Worm (Caenorhabditis elegans) whole organism, mixed stage, embryonic: ENCODE measurements around the gene R02E12.4.
A peak's percentile ranks its signal among the peaks of the same experiment; 100 is the strongest.

Source experiments
- M03D4.4 ChIP-seq: sonication (generic microtip); optimal IDR thresholded peaks from 2 replicates; lab custom pipeline; 2017; ENCODE audit warnings: mild to moderate bottlenecking, missing genetic modification characterization, missing compliant biosample characterization
- ceh-39 ChIP-seq: fragments of 150-350 bp; optimal IDR thresholded peaks from 2 replicates; lab custom pipeline; 2014; ENCODE audit warnings: missing biosample characterization, missing genetic modification characterization
- ceh-83 ChIP-seq: fragments of 200-800 bp; sonication (Bioruptor generic); optimal IDR thresholded peaks from 2 replicates; lab custom pipeline; 2018; ENCODE audit warnings: mild to moderate bottlenecking, missing genetic modification characterization, missing compliant biosample characterization
- ces-1 ChIP-seq: fragments of 150-350 bp; optimal IDR thresholded peaks from 2 replicates; lab custom pipeline; 2014; ENCODE audit warnings: missing biosample characterization, missing genetic modification reagents, missing genetic modification characterization
- cnd-1 ChIP-seq: fragments of 200-800 bp; sonication (Bioruptor generic); optimal IDR thresholded peaks from 2 replicates; lab custom pipeline; 2018; ENCODE audit warnings: mild to moderate bottlenecking, missing genetic modification characterization, missing compliant biosample characterization
- elt-1 ChIP-seq: sonication (generic microtip); optimal IDR thresholded peaks from 2 replicates; lab custom pipeline; 2017; ENCODE audit warnings: missing genetic modification characterization, mild to moderate bottlenecking, missing compliant biosample characterization, antibody characterized with exemption, moderate library complexity, borderline replicate concordance; ENCODE audit not compliant: insufficient read depth
- elt-3 ChIP-seq: fragments of 150-350 bp; optimal IDR thresholded peaks from 2 replicates; lab custom pipeline; 2014; ENCODE audit warnings: missing biosample characterization, missing genetic modification characterization
- flh-1 ChIP-seq: fragments of 200-800 bp; sonication (Bioruptor generic); optimal IDR thresholded peaks from 2 replicates; lab custom pipeline; 2018; ENCODE audit warnings: mild to moderate bottlenecking, missing genetic modification characterization, moderate library complexity, missing compliant biosample characterization
- hlh-1 ChIP-seq: fragments of 150-350 bp; optimal IDR thresholded peaks from 2 replicates; lab custom pipeline; 2014; ENCODE audit warnings: missing biosample characterization, missing genetic modification reagents, missing genetic modification characterization
- lin-13 ChIP-seq: fragments of 150-350 bp; optimal IDR thresholded peaks from 2 replicates; lab custom pipeline; 2014; ENCODE audit warnings: missing biosample characterization, missing genetic modification characterization
- lin-32 ChIP-seq: fragments of 200-800 bp; sonication (Bioruptor generic); optimal IDR thresholded peaks from 2 replicates; lab custom pipeline; 2018; ENCODE audit warnings: mild to moderate bottlenecking, missing genetic modification characterization, missing compliant biosample characterization
- lsy-2 ChIP-seq: fragments of 150-350 bp; optimal IDR thresholded peaks from 2 replicates; lab custom pipeline; 2014; ENCODE audit warnings: missing biosample characterization, missing genetic modification characterization
- mab-5 ChIP-seq: fragments of 150-350 bp; optimal IDR thresholded peaks from 2 replicates; lab custom pipeline; 2014; ENCODE audit warnings: missing biosample characterization, missing genetic modification characterization
- nhr-12 ChIP-seq: fragments of 150-350 bp; optimal IDR thresholded peaks from 2 replicates; lab custom pipeline; 2014; ENCODE audit warnings: missing biosample characterization, missing genetic modification characterization
- nhr-2 ChIP-seq: fragments of 150-350 bp; optimal IDR thresholded peaks from 2 replicates; lab custom pipeline; 2014; ENCODE audit warnings: missing biosample characterization, missing genetic modification characterization
- nhr-28 ChIP-seq: fragments of 150-350 bp; optimal IDR thresholded peaks from 2 replicates; lab custom pipeline; 2014; ENCODE audit warnings: missing biosample characterization, missing genetic modification characterization
- nhr-76 ChIP-seq: sonication (generic microtip); optimal IDR thresholded peaks from 2 replicates; lab custom pipeline; 2017; ENCODE audit warnings: missing biosample characterization, missing genetic modification characterization
- pha-4 ChIP-seq: fragments of 150-350 bp; optimal IDR thresholded peaks from 2 replicates; lab custom pipeline; 2018; ENCODE audit warnings: missing biosample characterization, missing genetic modification reagents, missing genetic modification characterization
- sem-2 ChIP-seq: fragments of 200-800 bp; sonication (Bioruptor generic); optimal IDR thresholded peaks from 2 replicates; lab custom pipeline; 2018; ENCODE audit warnings: mild to moderate bottlenecking, missing genetic modification characterization, missing compliant biosample characterization
- snpc-4 ChIP-seq: fragments of 150-350 bp; optimal IDR thresholded peaks from 2 replicates; lab custom pipeline; 2014; ENCODE audit warnings: missing biosample characterization, missing genetic modification characterization
- sptf-1 ChIP-seq: sonication (generic microtip); optimal IDR thresholded peaks from 2 replicates; lab custom pipeline; 2017; ENCODE audit warnings: mild to moderate bottlenecking, missing genetic modification characterization, moderate library complexity, missing compliant biosample characterization
- tbx-8 ChIP-seq: fragments of 200-800 bp; sonication (Bioruptor generic); optimal IDR thresholded peaks from 2 replicates; lab custom pipeline; 2018; ENCODE audit warnings: mild to moderate bottlenecking, missing genetic modification characterization, moderate library complexity, missing compliant biosample characterization
- unc-120 ChIP-seq: sonication (generic microtip); optimal IDR thresholded peaks from 2 replicates; lab custom pipeline; 2017; ENCODE audit warnings: missing genetic modification characterization, missing compliant biosample characterization; ENCODE audit not compliant: poor library complexity, severe bottlenecking
- unc-39 ChIP-seq: fragments of 150-350 bp; optimal IDR thresholded peaks from 2 replicates; lab custom pipeline; 2014; ENCODE audit warnings: missing biosample characterization, missing genetic modification characterization
- unc-62 ChIP-seq: fragments of 150-350 bp; optimal IDR thresholded peaks from 2 replicates; lab custom pipeline; 2014; ENCODE audit warnings: missing biosample characterization, missing genetic modification reagents, missing genetic modification characterization
- zip-8 ChIP-seq: fragments of 150-350 bp; optimal IDR thresholded peaks from 2 replicates; lab custom pipeline; 2014; ENCODE audit warnings: missing biosample characterization, missing genetic modification characterization
- ztf-11 ChIP-seq: fragments of 150-350 bp; optimal IDR thresholded peaks from 2 replicates; lab custom pipeline; 2014; ENCODE audit warnings: missing biosample characterization, missing genetic modification characterization

R02E12.4 gene

ce11 chrX:4005014-4005413 is at the start of gene R02E12.4:
Gene R02E12.4, plus strand, starts transcription at chrX:4005314.
- TF ChIP-seq sem-2 (GFP tag; lab: Kevin White, UChicago) = no peak
- TF ChIP-seq nhr-28 (tag; lab: Kevin White, UChicago) = no peak
- no peak for TF ChIP-seq ceh-39 (tag; lab: Kevin White, UChicago)

ce11 chrX:3957475-3958204 is 47.5 kb upstream of the R02E12.4 start:
- peak; percentile 96 for TF ChIP-seq ces-1 (GFP tag; lab: Kevin White, UChicago)
- TF ChIP-seq tbx-8 = no peak
- TF ChIP-seq sem-2 (GFP tag; lab: Kevin White, UChicago) = no peak
- TF ChIP-seq zip-8 (tag; lab: Kevin White, UChicago) = peak; percentile 97
- TF ChIP-seq nhr-2 (tag; lab: Kevin White, UChicago) = no peak
- TF ChIP-seq ztf-11 = no peak
- TF ChIP-seq, all 35 proteins: peak for 2

ce11 chrX:3958252-3958651 is 46.9 kb upstream of the R02E12.4 start, which contains the start of gene lin-18:
Gene lin-18, plus strand, starts transcription at chrX:3958552.
- TF ChIP-seq nhr-2 (tag; lab: Kevin White, UChicago) (no peak), mab-5 (tag; lab: Kevin White, UChicago) (no peak), flh-1 (GFP tag; lab: Kevin White, UChicago) (no peak), sptf-1 (tag; lab: Kevin White, UChicago) (no peak), ztf-11 (no peak), ces-1 (GFP tag; lab: Kevin White, UChicago) (no peak), unc-39 (tag; lab: Kevin White, UChicago) (no peak), cnd-1 (no peak), sem-2 (GFP tag; lab: Kevin White, UChicago) (no peak), M03D4.4 (tag; lab: Kevin White, UChicago) (no peak), elt-3 (tag; lab: Kevin White, UChicago) (no peak), hlh-1 (tag; lab: Kevin White, UChicago) (no peak), unc-120 (no peak), elt-1 (tag; lab: Kevin White, UChicago) (no peak), lsy-2 (tag; lab: Kevin White, UChicago) (no peak), lin-32 (GFP tag; lab: Kevin White, UChicago) (no peak), nhr-76 (tag; lab: Kevin White, UChicago) (no peak)

- peak; percentile 82 for TF ChIP-seq unc-62 (GFP tag; lab: Kevin White, UChicago)
- TF ChIP-seq pha-4 (tag; lab: Kevin White, UChicago) = no peak
- TF ChIP-seq nhr-12 (tag; lab: Kevin White, UChicago) = no peak
- TF ChIP-seq snpc-4 (tag; lab: Kevin White, UChicago) = no peak
- no peak for TF ChIP-seq lin-13 (tag; lab: Kevin White, UChicago)
- peak; percentile 42 for TF ChIP-seq unc-120
- no peak for TF ChIP-seq lsy-2 (tag; lab: Kevin White, UChicago)
- TF ChIP-seq cnd-1 = no peak
- TF ChIP-seq elt-3 (tag; lab: Kevin White, UChicago) = no peak
- no peak for TF ChIP-seq elt-1 (tag; lab: Kevin White, UChicago)
- TF ChIP-seq lin-32 (GFP tag; lab: Kevin White, UChicago) = no peak
- TF ChIP-seq hlh-1 (tag; lab: Kevin White, UChicago) = peak; percentile 88
- no peak for TF ChIP-seq ceh-39 (tag; lab: Kevin White, UChicago)
Measured at ce11 chrX:3959221-3959620, 45.9 kb upstream of the R02E12.4 start.

ce11 chrX:3960345-3960744 is 44.8 kb upstream of the R02E12.4 start:
- TF ChIP-seq tbx-8 (no peak), unc-120 (no peak), unc-62 (GFP tag; lab: Kevin White, UChicago) (peak; percentile 74), ceh-83 (GFP tag; lab: Kevin White, UChicago) (no peak), ces-1 (GFP tag; lab: Kevin White, UChicago) (peak; percentile 1), nhr-12 (tag; lab: Kevin White, UChicago) (no peak), mab-5 (tag; lab: Kevin White, UChicago) (no peak)

- no peak for TF ChIP-seq snpc-4 (tag; lab: Kevin White, UChicago)
- TF ChIP-seq nhr-12 (tag; lab: Kevin White, UChicago) = no peak
- TF ChIP-seq elt-1 (tag; lab: Kevin White, UChicago) = no peak
Measured at ce11 chrX:3966332-3966731, 38.8 kb upstream of the R02E12.4 start, which contains the start of gene C16B8.2. Gene C16B8.2, minus strand, starts transcription at chrX:3966432.
